Fruit fly (Drosophila melanogaster) whole organism, prepupa: ENCODE measurements around the gene Vha36-3.

Experiments
- Blimp-1 ChIP-seq: fragments of 200-800 bp; sonication (Bioruptor generic); optimal IDR thresholded peaks from 3 replicates; lab custom pipeline; 2017; ENCODE audit warnings: missing biosample characterization, missing genetic modification characterization, mild to moderate bottlenecking, moderate library complexity, missing genetic modification reagents
- CG10631 ChIP-seq: fragments of 200-800 bp; sonication (Bioruptor generic); optimal IDR thresholded peaks from 2 replicates; lab custom pipeline; 2016; ENCODE audit warnings: missing biosample characterization, missing genetic modification characterization
- CG10669 ChIP-seq: fragments of 200-800 bp; sonication (Bioruptor generic); optimal IDR thresholded peaks from 3 replicates; lab custom pipeline; 2018; ENCODE audit warnings: missing biosample characterization, mild to moderate bottlenecking, missing genetic modification characterization, moderate library complexity
- CG11762 ChIP-seq: fragments of 200-800 bp; sonication (Bioruptor generic); optimal IDR thresholded peaks from 3 replicates; lab custom pipeline; 2016; ENCODE audit warnings: missing biosample characterization, missing genetic modification characterization; ENCODE audit not compliant: insufficient read depth
- CG11902 ChIP-seq: fragments of 200-800 bp; sonication (Bioruptor generic); optimal IDR thresholded peaks from 3 replicates; lab custom pipeline; 2016; ENCODE audit warnings: missing biosample characterization, missing genetic modification characterization
- CG1621 ChIP-seq: fragments of 200-800 bp; sonication (Bioruptor generic); optimal IDR thresholded peaks from 3 replicates; lab custom pipeline; 2018; ENCODE audit warnings: missing biosample characterization, mild to moderate bottlenecking, missing genetic modification characterization
- CG31627 ChIP-seq: fragments of 200-800 bp; sonication (Bioruptor generic); optimal IDR thresholded peaks from 3 replicates; lab custom pipeline; 2016; ENCODE audit warnings: missing biosample characterization, missing genetic modification characterization
- CG32006 ChIP-seq: fragments of 200-800 bp; sonication (Bioruptor generic); optimal IDR thresholded peaks from 3 replicates; lab custom pipeline; 2017; ENCODE audit warnings: missing biosample characterization, mild to moderate bottlenecking, missing genetic modification characterization
- CG3919 ChIP-seq: fragments of 200-800 bp; sonication (Bioruptor generic); optimal IDR thresholded peaks from 3 replicates; lab custom pipeline; 2016; ENCODE audit warnings: missing biosample characterization, missing genetic modification characterization
- CG4318 ChIP-seq: fragments of 200-800 bp; sonication (Bioruptor generic); optimal IDR thresholded peaks from 3 replicates; lab custom pipeline; 2017; ENCODE audit warnings: missing biosample characterization, mild to moderate bottlenecking, missing genetic modification characterization
- CG6163 ChIP-seq: fragments of 200-800 bp; sonication (Bioruptor generic); IDR thresholded peaks from 3 replicates; pipeline ENCODE4 v1.3.6; 2022; ENCODE audit warnings: missing biosample characterization, missing genetic modification characterization
- CG6276 ChIP-seq: fragments of 200-800 bp; sonication (Bioruptor generic); optimal IDR thresholded peaks from 2 replicates; lab custom pipeline; 2017; ENCODE audit warnings: missing biosample characterization, mild to moderate bottlenecking, missing genetic modification characterization
- CG6792 ChIP-seq: fragments of 200-800 bp; sonication (Bioruptor generic); optimal IDR thresholded peaks from 3 replicates; lab custom pipeline; 2016; ENCODE audit warnings: missing biosample characterization, missing genetic modification characterization
- CG6854 ChIP-seq: fragments of 200-800 bp; sonication (Bioruptor generic); optimal IDR thresholded peaks from 2 replicates; lab custom pipeline; 2017; ENCODE audit warnings: missing biosample characterization, mild to moderate bottlenecking, missing genetic modification characterization
- CG7368 ChIP-seq: fragments of 200-800 bp; sonication (Bioruptor generic); optimal IDR thresholded peaks from 3 replicates; lab custom pipeline; 2016; ENCODE audit warnings: missing biosample characterization, missing genetic modification characterization
- CG8119 ChIP-seq: fragments of 200-800 bp; sonication (Bioruptor generic); IDR thresholded peaks from 3 replicates; pipeline ENCODE4 v1.3.6; 2022; ENCODE audit warnings: missing biosample characterization, missing genetic modification characterization
- CG8319 ChIP-seq: fragments of 200-800 bp; sonication (Bioruptor generic); optimal IDR thresholded peaks from 3 replicates; lab custom pipeline; 2016; ENCODE audit warnings: missing biosample characterization, missing genetic modification characterization
- CG8632 ChIP-seq: fragments of 200-800 bp; sonication (Bioruptor generic); optimal IDR thresholded peaks from 3 replicates; lab custom pipeline; 2016; ENCODE audit warnings: missing biosample characterization, missing genetic modification characterization
- Eip75B ChIP-seq: fragments of 200-800 bp; sonication (Bioruptor generic); optimal IDR thresholded peaks from 3 replicates; lab custom pipeline; 2016; ENCODE audit warnings: missing biosample characterization, missing genetic modification characterization
- Eip93F ChIP-seq: fragments of 200-800 bp; sonication (Bioruptor generic); optimal IDR thresholded peaks from 2 replicates; lab custom pipeline; 2016; ENCODE audit warnings: missing biosample characterization, mild to moderate bottlenecking, missing genetic modification characterization
- Ets21C ChIP-seq: fragments of 200-800 bp; sonication (Bioruptor generic); optimal IDR thresholded peaks from 3 replicates; lab custom pipeline; 2016; ENCODE audit warnings: missing biosample characterization, missing genetic modification characterization
- Hr38 ChIP-seq: sonication (Bioruptor generic); optimal IDR thresholded peaks from 2 replicates; lab custom pipeline; 2016; ENCODE audit warnings: missing biosample characterization, missing genetic modification characterization
- Hr39 ChIP-seq: fragments of 200-800 bp; sonication (Bioruptor generic); optimal IDR thresholded peaks from 2 replicates; lab custom pipeline; 2016; ENCODE audit warnings: missing biosample characterization, missing genetic modification characterization
- Hr4 ChIP-seq: fragments of 200-800 bp; sonication (Bioruptor generic); optimal IDR thresholded peaks from 3 replicates; lab custom pipeline; 2016; ENCODE audit warnings: missing biosample characterization, missing genetic modification characterization
- Met ChIP-seq: fragments of 200-800 bp; sonication (Bioruptor generic); optimal IDR thresholded peaks from 3 replicates; lab custom pipeline; 2016; ENCODE audit warnings: missing biosample characterization, missing genetic modification characterization
- Sox14 ChIP-seq: fragments of 200-800 bp; sonication (Bioruptor generic); optimal IDR thresholded peaks from 3 replicates; lab custom pipeline; 2016; ENCODE audit warnings: missing biosample characterization, missing genetic modification characterization
- achi ChIP-seq: fragments of 200-800 bp; sonication (Bioruptor generic); optimal IDR thresholded peaks from 3 replicates; lab custom pipeline; 2016; ENCODE audit warnings: missing biosample characterization, missing genetic modification characterization
- cyc ChIP-seq: fragments of 200-800 bp; sonication (Bioruptor generic); optimal IDR thresholded peaks from 3 replicates; lab custom pipeline; 2016; ENCODE audit warnings: missing biosample characterization, missing genetic modification characterization
- dac ChIP-seq: fragments of 200-800 bp; sonication (Bioruptor generic); optimal IDR thresholded peaks from 2 replicates; lab custom pipeline; 2017; ENCODE audit warnings: missing biosample characterization, mild to moderate bottlenecking, missing genetic modification characterization
- eg ChIP-seq: fragments of 200-800 bp; sonication (Bioruptor generic); IDR thresholded peaks from 3 replicates; pipeline ENCODE4 v1.3.6; 2022; ENCODE audit warnings: missing biosample characterization, missing genetic modification characterization
- fd59A ChIP-seq: fragments of 200-800 bp; sonication (Bioruptor generic); optimal IDR thresholded peaks from 2 replicates; lab custom pipeline; 2017; ENCODE audit warnings: missing biosample characterization, mild to moderate bottlenecking, missing genetic modification characterization, missing genetic modification reagents
- fd85E ChIP-seq: fragments of 200-800 bp; sonication (Bioruptor generic); optimal IDR thresholded peaks from 3 replicates; lab custom pipeline; 2016; ENCODE audit warnings: missing biosample characterization, missing genetic modification characterization
- fkh ChIP-seq: fragments of 200-800 bp; sonication (Bioruptor generic); optimal IDR thresholded peaks from 3 replicates; lab custom pipeline; 2017; ENCODE audit warnings: missing biosample characterization, mild to moderate bottlenecking, missing genetic modification characterization, moderate library complexity
- lz ChIP-seq: fragments of 200-800 bp; sonication (Bioruptor generic); optimal IDR thresholded peaks from 3 replicates; lab custom pipeline; 2016; ENCODE audit warnings: missing biosample characterization, missing genetic modification characterization
- net ChIP-seq: fragments of 200-800 bp; sonication (Bioruptor generic); optimal IDR thresholded peaks from 3 replicates; lab custom pipeline; 2016; ENCODE audit warnings: missing biosample characterization, missing genetic modification characterization
- pdm3 ChIP-seq: fragments of 200-800 bp; sonication (Bioruptor generic); optimal IDR thresholded peaks from 3 replicates; lab custom pipeline; 2016; ENCODE audit warnings: missing biosample characterization, missing genetic modification characterization
- salr ChIP-seq, 2 experiments: fragments of 200-800 bp; sonication (Bioruptor generic); optimal IDR thresholded peaks; 3 replicates each; lab custom pipeline; 2016 to 2018; ENCODE audit warnings: missing biosample characterization in 2 of 2, missing genetic modification characterization in 2 of 2, mild to moderate bottlenecking in 1 of 2
- ss ChIP-seq, 2 experiments: fragments of 200-800 bp; sonication (Bioruptor generic); optimal IDR thresholded peaks; 2 replicates in 1 of 2; 3 replicates in 1 of 2; lab custom pipeline; 2017 to 2018; ENCODE audit warnings: mild to moderate bottlenecking in 2 of 2, missing biosample characterization in 2 of 2, missing genetic modification characterization in 2 of 2, moderate library complexity in 1 of 2
- svp ChIP-seq: fragments of 200-800 bp; sonication (Bioruptor generic); peaks from one replicate; lab custom pipeline; 2016; ENCODE audit warnings: missing biosample characterization, missing genetic modification characterization
- topi ChIP-seq: fragments of 200-800 bp; sonication (Bioruptor generic); optimal IDR thresholded peaks from 3 replicates; lab custom pipeline; 2016; ENCODE audit warnings: missing biosample characterization, missing genetic modification characterization
- vri ChIP-seq: fragments of 200-800 bp; sonication (Bioruptor generic); optimal IDR thresholded peaks from 3 replicates; lab custom pipeline; 2016; ENCODE audit warnings: missing biosample characterization, mild to moderate bottlenecking, missing genetic modification characterization

The Vha36-3 gene

dm6 chrX:2581793-2582503 is 1.6 kb upstream of the Vha36-3 start (continued):
- peak; percentile 61 for TF ChIP-seq svp (GFP tag; lab: Kevin White, UChicago)
- peak; percentile 15 for TF ChIP-seq CG4318 (GFP tag; lab: Kevin White, UChicago)
- peak; percentile 5 for TF ChIP-seq CG10669 (GFP tag; lab: Kevin White, UChicago)
- no peak for TF ChIP-seq net
- no peak for TF ChIP-seq salr (GFP tag; optimal IDR thresholded peaks at IDR 0.05; lab: Kevin White, UChicago)
- TF ChIP-seq Eip93F (GFP tag; lab: Kevin White, UChicago) = no peak
- peak; percentile 34; the same call in 1 of the 3 replicates for TF ChIP-seq CG8119
- TF ChIP-seq pdm3 (GFP tag; lab: Kevin White, UChicago) = peak; percentile 41
- TF ChIP-seq CG8319 (GFP tag; lab: Kevin White, UChicago) = no peak
- TF ChIP-seq CG32006 = peak; percentile 58
- peak; percentile 15 for TF ChIP-seq lz (GFP tag; lab: Kevin White, UChicago)
- peak; percentile 62; the same call in 2 of the 3 replicates for TF ChIP-seq CG6163
- no peak for TF ChIP-seq fd59A (GFP tag; lab: Kevin White, UChicago)
- TF ChIP-seq CG10631 (GFP tag; lab: Kevin White, UChicago) = no peak
- no peak for TF ChIP-seq dac (GFP tag; lab: Kevin White, UChicago)
- TF ChIP-seq fkh (GFP tag; lab: Kevin White, UChicago) = no peak
- TF ChIP-seq CG6792 = no peak
- TF ChIP-seq CG6854 (GFP tag; lab: Kevin White, UChicago) = no peak
- TF ChIP-seq Blimp-1 (GFP tag; lab: Kevin White, UChicago) = no peak
- TF ChIP-seq Sox14 (GFP tag; lab: Kevin White, UChicago) = no peak
- TF ChIP-seq Hr4 (GFP tag; lab: Kevin White, UChicago) = peak; percentile 53
- peak; percentile 23 for TF ChIP-seq Hr39
- no peak for TF ChIP-seq vri (GFP tag; lab: Kevin White, UChicago)
- peak; percentile 28 for TF ChIP-seq Met (GFP tag; lab: Kevin White, UChicago)
- TF ChIP-seq CG11902 (GFP tag; lab: Kevin White, UChicago) = no peak
- TF ChIP-seq CG8632 (GFP tag; lab: Kevin White, UChicago) = no peak
- TF ChIP-seq Eip75B (GFP tag; lab: Kevin White, UChicago) = peak; percentile 26
- no peak for TF ChIP-seq CG11762
- no peak for TF ChIP-seq fd85E
- peak; percentile 5 for TF ChIP-seq achi (GFP tag; lab: Kevin White, UChicago)
- peak; percentile 68 for TF ChIP-seq eg (GFP tag; lab: Robert Waterston, UW)
- TF ChIP-seq ss (GFP tag; optimal IDR thresholded peaks at IDR 0.05; lab: Kevin White, UChicago) = no peak
- TF ChIP-seq Ets21C (GFP tag; lab: Kevin White, UChicago) = no peak
- no peak for TF ChIP-seq CG31627
- peak; percentile 19 for TF ChIP-seq topi (GFP tag; lab: Kevin White, UChicago)

dm6 chrX:2553862-2554261 is 26.5 kb downstream of the Vha36-3 start:
- no peak for TF ChIP-seq topi (GFP tag; lab: Kevin White, UChicago)
- TF ChIP-seq CG6276 (GFP tag; lab: Kevin White, UChicago) = no peak
- TF ChIP-seq eg (GFP tag; lab: Robert Waterston, UW) = no peak
- no peak for TF ChIP-seq CG1621 (tag; lab: Kevin White, UChicago)
- no peak for TF ChIP-seq Hr38
- TF ChIP-seq achi (GFP tag; lab: Kevin White, UChicago) = no peak
- TF ChIP-seq CG32006 = no peak
- TF ChIP-seq cyc (GFP tag; lab: Kevin White, UChicago) = no peak
- no peak for TF ChIP-seq CG7368 (GFP tag; lab: Kevin White, UChicago)
- TF ChIP-seq CG3919 (GFP tag; lab: Kevin White, UChicago) = no peak
- no peak for TF ChIP-seq svp (GFP tag; lab: Kevin White, UChicago)
- no peak for TF ChIP-seq CG4318 (GFP tag; lab: Kevin White, UChicago)
